Worm (Caenorhabditis elegans): ENCODE measurements around the gene C02B4.3.
A peak's percentile ranks its signal among the peaks of the same experiment; 100 is the strongest.

C02B4.3 gene

ce11 chrX:12691306-12691705 is 31.7 kb upstream of the C02B4.3 start, which contains the start of gene ugt-50:
Gene ugt-50, plus strand, starts transcription at chrX:12691573.
- TF ChIP-seq scrt-1 (GFP tag; IDR thresholded peaks at IDR 0.05) (no peak), ama-1 (optimal IDR thresholded peaks at IDR 0.05) (no peak), tra-4 (tag; optimal IDR thresholded peaks at IDR 0.05) (no peak), ets-7 (tag; optimal IDR thresholded peaks at IDR 0.05) (no peak), hmg-4 (GFP tag; optimal IDR thresholded peaks at IDR 0.05) (no peak), flt-1 (GFP tag; IDR thresholded peaks at IDR 0.05) (no peak), B0310.2 (tag; optimal IDR thresholded peaks at IDR 0.05) (no peak), tbx-37 (GFP tag; conservative IDR thresholded peaks at IDR 0.05) (no peak)

ce11 chrX:12690346-12690745 is 30.7 kb upstream of the C02B4.3 start:
- TF ChIP-seq ceh-36 (tag; optimal IDR thresholded peaks at IDR 0.05) (no peak), sea-1 (GFP tag; conservative IDR thresholded peaks at IDR 0.05) (no peak), aly-1 (tag; optimal IDR thresholded peaks at IDR 0.05) (no peak), pes-1 (GFP tag; IDR thresholded peaks at IDR 0.05) (no peak), tbx-11 (GFP tag; IDR thresholded peaks at IDR 0.05) (no peak), hmg-4 (GFP tag; optimal IDR thresholded peaks at IDR 0.05) (no peak), tra-4 (tag; optimal IDR thresholded peaks at IDR 0.05) (no peak), hmbx-1 (tag; optimal IDR thresholded peaks at IDR 0.05) (no peak), F13C5.2 (tag; optimal IDR thresholded peaks at IDR 0.05) (no peak), ama-1 (optimal IDR thresholded peaks at IDR 0.05) (no peak), flt-1 (GFP tag; IDR thresholded peaks at IDR 0.05) (no peak), scrt-1 (GFP tag; IDR thresholded peaks at IDR 0.05) (no peak), ets-7 (tag; optimal IDR thresholded peaks at IDR 0.05) (no peak), tbx-37 (GFP tag; conservative IDR thresholded peaks at IDR 0.05) (no peak)

DNA sequence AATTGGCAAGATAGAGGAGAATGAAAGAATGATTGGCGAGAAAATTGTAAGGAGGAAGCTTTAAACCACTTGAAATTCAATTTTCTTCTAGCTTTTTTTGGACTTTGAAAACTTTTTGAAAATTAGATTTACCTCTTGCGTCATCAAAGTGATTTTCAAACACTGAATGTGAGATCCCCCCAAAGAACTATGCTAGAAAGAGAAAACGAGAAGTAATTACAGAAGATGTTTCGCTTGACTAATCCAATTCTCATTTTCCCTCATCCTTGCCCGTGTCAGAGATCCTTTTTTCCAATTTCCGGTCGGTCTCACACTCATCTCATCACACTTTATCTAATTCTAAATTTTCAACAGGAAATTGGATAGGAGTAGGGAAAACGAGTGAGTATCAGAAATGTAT is 30.2 kb upstream of the C02B4.3 start:
- TF ChIP-seq hnd-1 (tag; optimal IDR thresholded peaks at IDR 0.05) (no peak), tra-4 (tag; optimal IDR thresholded peaks at IDR 0.05) (no peak), pes-1 (GFP tag; IDR thresholded peaks at IDR 0.05) (no peak)

DNA sequence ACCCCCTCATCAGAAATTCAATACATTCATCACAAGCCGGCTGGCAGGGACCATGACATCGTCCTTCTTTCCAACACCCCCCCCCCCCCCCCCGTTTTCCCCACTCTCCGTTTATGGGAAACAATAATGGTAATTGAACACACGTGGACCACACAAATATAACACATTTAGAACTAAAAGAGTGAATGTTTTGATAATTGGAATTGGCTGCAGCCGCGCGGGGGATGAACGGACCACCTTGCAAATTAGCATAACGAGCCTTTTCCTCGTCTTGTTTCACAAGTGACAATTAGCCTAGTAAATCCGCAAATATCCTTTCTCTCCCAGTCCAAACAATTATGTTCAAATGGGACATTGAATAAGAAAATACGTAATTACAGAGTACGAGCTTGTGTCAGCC is 29.0 kb upstream of the C02B4.3 start:
- TF ChIP-seq ceh-36 (tag; optimal IDR thresholded peaks at IDR 0.05) (peak; percentile 10), hmg-4 (GFP tag; optimal IDR thresholded peaks at IDR 0.05) (peak; percentile 59), pes-1 (GFP tag; IDR thresholded peaks at IDR 0.05) (no peak)

- TF ChIP-seq B0310.2 (tag; optimal IDR thresholded peaks at IDR 0.05) (no peak), tbx-11 (GFP tag; IDR thresholded peaks at IDR 0.05) (no peak), flt-1 (GFP tag; IDR thresholded peaks at IDR 0.05) (no peak), scrt-1 (GFP tag; IDR thresholded peaks at IDR 0.05) (no peak), sea-1 (GFP tag; conservative IDR thresholded peaks at IDR 0.05) (no peak), ets-7 (tag; optimal IDR thresholded peaks at IDR 0.05) (no peak), pes-1 (GFP tag; IDR thresholded peaks at IDR 0.05) (no peak), hmbx-1 (tag; optimal IDR thresholded peaks at IDR 0.05) (no peak), tbx-37 (GFP tag; conservative IDR thresholded peaks at IDR 0.05) (no peak), aly-1 (tag; optimal IDR thresholded peaks at IDR 0.05) (no peak), hmg-4 (GFP tag; optimal IDR thresholded peaks at IDR 0.05) (no peak), ama-1 (optimal IDR thresholded peaks at IDR 0.05) (no peak), hnd-1 (tag; optimal IDR thresholded peaks at IDR 0.05) (no peak), ceh-36 (tag; optimal IDR thresholded peaks at IDR 0.05) (no peak), ceh-13 (GFP tag; optimal IDR thresholded peaks at IDR 0.05) (no peak), tra-4 (tag; optimal IDR thresholded peaks at IDR 0.05) (no peak)
Observed at ce11 chrX:12687482-12687881, 27.8 kb upstream of the C02B4.3 start.

- TF ChIP-seq sea-1 (GFP tag; conservative IDR thresholded peaks at IDR 0.05): no peak
- TF ChIP-seq tbx-11 (GFP tag; IDR thresholded peaks at IDR 0.05): no peak
Observed at ce11 chrX:12679603-12680002, 20.0 kb upstream of the C02B4.3 start.

DNA sequence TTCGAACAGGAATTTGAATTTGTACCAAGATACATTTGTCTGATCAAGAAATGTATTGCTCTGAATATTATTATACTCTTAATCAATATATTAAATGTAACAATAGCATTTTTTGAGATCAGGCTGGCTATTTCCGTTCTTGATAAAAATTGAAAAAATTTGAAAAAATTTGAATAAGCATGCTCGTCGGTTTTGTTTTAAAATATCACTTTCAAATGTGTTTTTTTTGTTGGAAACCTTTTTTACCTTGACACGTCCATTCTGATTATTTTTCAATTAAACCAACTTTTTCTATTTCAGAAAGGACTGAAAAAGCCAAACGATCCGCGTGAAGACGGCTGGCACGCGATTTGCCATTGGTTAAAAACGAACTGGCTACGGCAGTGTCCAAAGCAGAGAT is 18.9 kb upstream of the C02B4.3 start, which contains the start of gene adt-1:
TSS of gene adt-1 (plus strand) at position 301 of the 400 bp plus-strand sequence.
- TF ChIP-seq scrt-1 (GFP tag; IDR thresholded peaks at IDR 0.05) (no peak), tbx-37 (GFP tag; conservative IDR thresholded peaks at IDR 0.05) (no peak), ets-7 (tag; optimal IDR thresholded peaks at IDR 0.05) (no peak), B0310.2 (tag; optimal IDR thresholded peaks at IDR 0.05) (no peak), hnd-1 (tag; optimal IDR thresholded peaks at IDR 0.05) (no peak), ceh-13 (GFP tag; optimal IDR thresholded peaks at IDR 0.05) (no peak), F13C5.2 (tag; optimal IDR thresholded peaks at IDR 0.05) (no peak), ceh-36 (tag; optimal IDR thresholded peaks at IDR 0.05) (no peak), tbx-11 (GFP tag; IDR thresholded peaks at IDR 0.05) (no peak), flt-1 (GFP tag; IDR thresholded peaks at IDR 0.05) (no peak), sea-1 (GFP tag; conservative IDR thresholded peaks at IDR 0.05) (no peak), ama-1 (optimal IDR thresholded peaks at IDR 0.05) (no peak), tra-4 (tag; optimal IDR thresholded peaks at IDR 0.05) (no peak), hmg-4 (GFP tag; optimal IDR thresholded peaks at IDR 0.05) (no peak), aly-1 (tag; optimal IDR thresholded peaks at IDR 0.05) (no peak), hmbx-1 (tag; optimal IDR thresholded peaks at IDR 0.05) (no peak), pes-1 (GFP tag; IDR thresholded peaks at IDR 0.05) (no peak)

DNA sequence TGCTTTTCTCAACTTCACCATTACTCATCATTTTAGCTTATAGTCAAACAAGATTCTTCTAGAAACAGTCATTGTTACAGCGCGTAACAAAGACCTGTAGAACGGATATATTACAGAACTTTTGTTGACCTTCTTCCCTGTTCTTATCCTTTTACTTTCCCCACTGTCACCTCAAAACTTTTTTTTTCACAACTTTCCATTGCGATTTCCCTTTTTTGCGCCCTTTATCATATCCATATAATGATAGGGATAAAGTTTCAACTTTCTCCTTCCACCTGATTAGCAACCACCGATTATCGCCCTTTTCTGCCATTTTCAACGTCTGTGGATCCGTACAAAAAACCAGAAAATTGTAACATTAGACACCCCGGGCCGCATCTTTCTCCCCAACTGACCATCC is 17.5 kb upstream of the C02B4.3 start:
- TF ChIP-seq scrt-1 (GFP tag; IDR thresholded peaks at IDR 0.05) (no peak), hnd-1 (tag; optimal IDR thresholded peaks at IDR 0.05) (no peak), tra-4 (tag; optimal IDR thresholded peaks at IDR 0.05) (no peak), F13C5.2 (tag; optimal IDR thresholded peaks at IDR 0.05) (no peak), aly-1 (tag; optimal IDR thresholded peaks at IDR 0.05) (no peak), ceh-36 (tag; optimal IDR thresholded peaks at IDR 0.05) (no peak), ceh-13 (GFP tag; optimal IDR thresholded peaks at IDR 0.05) (no peak), ets-7 (tag; optimal IDR thresholded peaks at IDR 0.05) (no peak), tbx-11 (GFP tag; IDR thresholded peaks at IDR 0.05) (no peak)

Data from whole organism, early embryonic.